Worm (Caenorhabditis elegans): ENCODE measurements around the gene Y66D12A.7.

- TF ChIP-seq dao-5 (tag; optimal IDR thresholded peaks at IDR 0.05) (no peak), him-1 (tag; optimal IDR thresholded peaks at IDR 0.05) (no peak), W03F9.2 (tag; optimal IDR thresholded peaks at IDR 0.05) (no peak)
Observed at ce11 chrIII:11612371-11612770, 32.1 kb upstream of the Y66D12A.7 start, which contains the start of the genes Y66A7A.9 and Y66A7A.4.
